Fruit fly (Drosophila melanogaster): ENCODE data around the gene ClC-a.

dm6 chr3R:11749297-11750293 is 63.4 kb downstream of the ClC-a start, which contains the start of gene CG6923:
- TF ChIP-seq Ets98B (GFP tag; IDR thresholded peaks at IDR 0.05) (no peak), CG32121 (GFP tag; IDR thresholded peaks at IDR 0.05) (no peak), CG10348 (GFP tag; IDR thresholded peaks at IDR 0.05) (no peak), CG12605 (GFP tag; IDR thresholded peaks at IDR 0.05) (no peak), CG8159 (tag; optimal IDR thresholded peaks at IDR 0.05) (no peak), Snoo (tag; optimal IDR thresholded peaks at IDR 0.05) (no peak), CG34367 (tag; optimal IDR thresholded peaks at IDR 0.05) (no peak), D1 (tag; optimal IDR thresholded peaks at IDR 0.05) (no peak), fd96Ca (GFP tag; IDR thresholded peaks at IDR 0.05) (no peak)

All from whole organism, pupa.